Worm (Caenorhabditis elegans) whole organism, L4 larva: Measurements from ENCODE around the gene ZC155.2.
A peak's percentile ranks its signal among the peaks of the same experiment; 100 is the strongest.

ENCODE experiments used
- F26F4.8 ChIP-seq: fragments of 200-800 bp; sonication (Bioruptor generic); conservative IDR thresholded peaks from 2 replicates; pipeline ENCODE4 v1.3.6; 2022; ENCODE audit warnings: missing genetic modification characterization, missing compliant biosample characterization
- F37D6.2 ChIP-seq: sonication (generic microtip); optimal IDR thresholded peaks from 2 replicates; lab custom pipeline; 2016; ENCODE audit warnings: mild to moderate bottlenecking, missing genetic modification characterization, missing compliant biosample characterization
- F44E2.7 ChIP-seq: fragments of 200-800 bp; sonication (Bioruptor generic); IDR thresholded peaks from 2 replicates; pipeline ENCODE4 v2.1.2; 2022; ENCODE audit warnings: missing genetic modification characterization, missing compliant biosample characterization
- R02D3.7 ChIP-seq: fragments of 150-350 bp; sonication (generic microtip); optimal IDR thresholded peaks from 3 replicates; lab custom pipeline; 2014; ENCODE audit warnings: missing biosample characterization, missing genetic modification characterization
- T20F7.1 ChIP-seq: fragments of 200-800 bp; sonication (Bioruptor generic); optimal IDR thresholded peaks from 2 replicates; lab custom pipeline; 2018; ENCODE audit warnings: mild to moderate bottlenecking, missing genetic modification characterization, missing compliant biosample characterization
- Y105C5A.15 ChIP-seq: fragments of 200-800 bp; sonication (Bioruptor generic); IDR thresholded peaks from 2 replicates; pipeline ENCODE4 v1.3.6; 2022; ENCODE audit warnings: missing genetic modification characterization, missing compliant biosample characterization
- aly-2 ChIP-seq: sonication (generic microtip); optimal IDR thresholded peaks from 2 replicates; lab custom pipeline; 2018; ENCODE audit warnings: missing biosample characterization, missing genetic modification characterization
- ama-1 ChIP-seq: fragments of 150-350 bp; optimal IDR thresholded peaks from 2 replicates; lab custom pipeline; 2014; ENCODE audit warnings: inconsistent platforms, mixed read lengths
- arid-1 ChIP-seq: fragments of 200-800 bp; sonication (Bioruptor generic); conservative IDR thresholded peaks from 2 replicates; pipeline ENCODE4 v1.3.6; 2022; ENCODE audit warnings: missing genetic modification reagents, missing genetic modification characterization, missing compliant biosample characterization
- ceh-20 ChIP-seq: fragments of 200-800 bp; sonication (Bioruptor generic); IDR thresholded peaks from 2 replicates; pipeline ENCODE4 v1.3.6; 2022; ENCODE audit warnings: missing genetic modification reagents, missing genetic modification characterization, missing compliant biosample characterization
- ceh-32 ChIP-seq: sonication (generic microtip); optimal IDR thresholded peaks from 2 replicates; lab custom pipeline; 2016; ENCODE audit warnings: mild to moderate bottlenecking, missing genetic modification characterization, missing compliant biosample characterization; ENCODE audit not compliant: poor library complexity
- ceh-44 ChIP-seq: fragments of 200-800 bp; sonication (Bioruptor generic); IDR thresholded peaks from 2 replicates; pipeline ENCODE4 v1.3.6; 2022; ENCODE audit warnings: missing genetic modification reagents, missing genetic modification characterization, missing compliant biosample characterization
- ceh-62 ChIP-seq: sonication (generic microtip); optimal IDR thresholded peaks from 2 replicates; lab custom pipeline; 2017; ENCODE audit warnings: missing biosample characterization, missing genetic modification characterization
- ceh-82 ChIP-seq: sonication (generic microtip); optimal IDR thresholded peaks from 2 replicates; lab custom pipeline; 2017; ENCODE audit warnings: missing biosample characterization, missing genetic modification characterization
- ces-1 ChIP-seq: fragments of 150-350 bp; sonication (generic microtip); optimal IDR thresholded peaks from 4 replicates; lab custom pipeline; 2014; ENCODE audit warnings: missing biosample characterization, missing genetic modification reagents, missing genetic modification characterization
- ctbp-1 ChIP-seq: fragments of 200-800 bp; sonication (Bioruptor generic); IDR thresholded peaks from 2 replicates; pipeline ENCODE4 v1.3.6; 2022; ENCODE audit warnings: missing genetic modification reagents, missing genetic modification characterization, missing compliant biosample characterization
- daf-12 ChIP-seq: fragments of 150-350 bp; optimal IDR thresholded peaks from 2 replicates; lab custom pipeline; 2014; ENCODE audit warnings: missing biosample characterization, missing genetic modification reagents, missing genetic modification characterization
- dmd-6 ChIP-seq: fragments of 200-800 bp; sonication (Bioruptor generic); IDR thresholded peaks from 2 replicates; pipeline ENCODE4 v1.3.6; 2022; ENCODE audit warnings: missing genetic modification reagents, missing genetic modification characterization, missing compliant biosample characterization
- dmd-9 ChIP-seq: fragments of 200-800 bp; sonication (Bioruptor generic); IDR thresholded peaks from 2 replicates; pipeline ENCODE4 v1.3.6; 2022; ENCODE audit warnings: missing genetic modification reagents, missing genetic modification characterization, missing compliant biosample characterization
- duxl-1 ChIP-seq: sonication (generic microtip); optimal IDR thresholded peaks from 2 replicates; lab custom pipeline; 2016; ENCODE audit warnings: mild to moderate bottlenecking, missing genetic modification characterization, moderate library complexity, missing compliant biosample characterization; ENCODE audit not compliant: poor library complexity
- egl-43 ChIP-seq: fragments of 200-800 bp; sonication (Bioruptor generic); IDR thresholded peaks from 2 replicates; pipeline ENCODE4 v1.3.6; 2022; ENCODE audit warnings: missing genetic modification reagents, missing genetic modification characterization, missing compliant biosample characterization
- hif-1 ChIP-seq, 2 experiments: sonication (generic microtip); optimal IDR thresholded peaks; 2 replicates each; lab custom pipeline; 2016 to 2017; ENCODE audit warnings: missing compliant biosample characterization in 2 of 2, missing genetic modification characterization in 2 of 2, missing genetic modification reagents in 2 of 2, missing genotype in 2 of 2, mild to moderate bottlenecking in 1 of 2
- hlh-11 ChIP-seq: fragments of 200-800 bp; sonication (Bioruptor generic); optimal IDR thresholded peaks from 2 replicates; lab custom pipeline; 2018; ENCODE audit warnings: mild to moderate bottlenecking, missing genetic modification characterization, missing compliant biosample characterization
- hmg-1.1 ChIP-seq: fragments of 200-800 bp; sonication (Bioruptor generic); IDR thresholded peaks from 2 replicates; pipeline ENCODE4 v1.3.6; 2022; ENCODE audit warnings: missing genetic modification reagents, missing genetic modification characterization, missing compliant biosample characterization
- jun-1 ChIP-seq: fragments of 150-350 bp; optimal IDR thresholded peaks from 2 replicates; lab custom pipeline; 2014; ENCODE audit warnings: missing biosample characterization, missing genetic modification reagents, missing genetic modification characterization
- lin-13 ChIP-seq: fragments of 150-350 bp; optimal IDR thresholded peaks from 2 replicates; lab custom pipeline; 2014; ENCODE audit warnings: missing biosample characterization, missing genetic modification reagents, missing genetic modification characterization
- lin-15B ChIP-seq: fragments of 150-350 bp; sonication (generic microtip); optimal IDR thresholded peaks from 3 replicates; lab custom pipeline; 2014; ENCODE audit warnings: missing biosample characterization, missing genetic modification characterization
- lin-38 ChIP-seq: fragments of 200-800 bp; sonication (Bioruptor generic); IDR thresholded peaks from 2 replicates; pipeline ENCODE4 v1.3.6; 2022; ENCODE audit warnings: missing genetic modification reagents, missing genetic modification characterization, missing compliant biosample characterization
- lin-39 ChIP-seq: fragments of 150-350 bp; optimal IDR thresholded peaks from 2 replicates; lab custom pipeline; 2014; ENCODE audit warnings: missing biosample characterization, missing genetic modification reagents, missing genetic modification characterization
- lsy-2 ChIP-seq, 2 experiments: fragments of 150-350 bp in 1 of 2; sonication (generic microtip) in 1 of 2; optimal IDR thresholded peaks; 2 replicates each; lab custom pipeline; 2014 to 2017; ENCODE audit warnings: missing biosample characterization in 2 of 2, missing genetic modification characterization in 2 of 2
- madf-9 ChIP-seq: fragments of 200-800 bp; sonication (Bioruptor generic); conservative IDR thresholded peaks from 2 replicates; pipeline ENCODE4 v1.3.6; 2022; ENCODE audit warnings: missing genetic modification reagents, missing genetic modification characterization, missing compliant biosample characterization
- mdl-1 ChIP-seq, 2 experiments: fragments of 150-350 bp in 1 of 2; sonication (generic microtip) in 1 of 2; optimal IDR thresholded peaks; 2 replicates each; lab custom pipeline; 2014 to 2017; ENCODE audit warnings: missing biosample characterization in 2 of 2, missing genetic modification characterization in 2 of 2
- mes-2 ChIP-seq: sonication (generic microtip); optimal IDR thresholded peaks from 2 replicates; lab custom pipeline; 2016; ENCODE audit warnings: missing genotype, mild to moderate bottlenecking, missing genetic modification characterization, missing compliant biosample characterization; ENCODE audit not compliant: poor library complexity, severe bottlenecking
- mxl-2 ChIP-seq: fragments of 200-800 bp; sonication (Bioruptor generic); conservative IDR thresholded peaks from 2 replicates; pipeline ENCODE4 v1.3.6; 2022; ENCODE audit warnings: missing genetic modification reagents, missing genetic modification characterization, missing compliant biosample characterization
- mxl-3 ChIP-seq: fragments of 200-800 bp; sonication (Bioruptor generic); optimal IDR thresholded peaks from 2 replicates; lab custom pipeline; 2018; ENCODE audit warnings: mild to moderate bottlenecking, missing genetic modification characterization, missing compliant biosample characterization
- nhr-11 ChIP-seq: fragments of 150-350 bp; optimal IDR thresholded peaks from 2 replicates; lab custom pipeline; 2014; ENCODE audit warnings: missing biosample characterization, missing genetic modification characterization
- nhr-237 ChIP-seq: sonication (generic microtip); optimal IDR thresholded peaks from 2 replicates; lab custom pipeline; 2017; ENCODE audit warnings: missing biosample characterization, missing genetic modification characterization
- nhr-42 ChIP-seq: fragments of 200-800 bp; sonication (Bioruptor generic); IDR thresholded peaks from 2 replicates; pipeline ENCODE4 v1.3.6; 2022; ENCODE audit warnings: missing genetic modification characterization, missing compliant biosample characterization
- nhr-6 ChIP-seq: fragments of 150-350 bp; optimal IDR thresholded peaks from 2 replicates; lab custom pipeline; 2014; ENCODE audit warnings: missing biosample characterization, missing genetic modification characterization
- nhr-76 ChIP-seq: fragments of 150-350 bp; optimal IDR thresholded peaks from 2 replicates; lab custom pipeline; 2014; ENCODE audit warnings: missing biosample characterization, missing genetic modification characterization
- nhr-77 ChIP-seq: fragments of 150-350 bp; optimal IDR thresholded peaks from 2 replicates; lab custom pipeline; 2014; ENCODE audit warnings: missing biosample characterization, missing genetic modification characterization
- pha-4 ChIP-seq, 2 experiments: fragments of 150-350 bp in 1 of 2; fragments of 200-800 bp in 1 of 2; sonication (Bioruptor generic) in 1 of 2; IDR thresholded peaks in 1 of 2; optimal IDR thresholded peaks in 1 of 2; 2 replicates each; pipeline versions ENCODE4 v1.3.6 to Lab custom; 2014 to 2022; ENCODE audit warnings: missing genetic modification characterization in 2 of 2, missing genetic modification reagents in 2 of 2, missing biosample characterization in 1 of 2, missing compliant biosample characterization in 1 of 2
- php-3 ChIP-seq: fragments of 200-800 bp; sonication (Bioruptor generic); IDR thresholded peaks from 2 replicates; pipeline ENCODE4 v1.3.6; 2022; ENCODE audit warnings: missing genetic modification reagents, missing genetic modification characterization, missing compliant biosample characterization
- pqm-1 ChIP-seq: sonication (generic microtip); optimal IDR thresholded peaks from 2 replicates; lab custom pipeline; 2017; ENCODE audit warnings: missing biosample characterization, missing genetic modification characterization
- set-16 ChIP-seq: fragments of 200-800 bp; sonication (Bioruptor generic); IDR thresholded peaks from 2 replicates; pipeline ENCODE4 v1.3.6; 2022; ENCODE audit warnings: missing genetic modification reagents, missing genetic modification characterization, missing compliant biosample characterization
- skn-1 ChIP-seq: fragments of 150-350 bp; optimal IDR thresholded peaks from 2 replicates; lab custom pipeline; 2014; ENCODE audit warnings: missing biosample characterization, missing genetic modification characterization
- snpc-4 ChIP-seq: fragments of 150-350 bp; optimal IDR thresholded peaks from 2 replicates; lab custom pipeline; 2014; ENCODE audit warnings: missing biosample characterization, missing genetic modification characterization
- spr-1 ChIP-seq: sonication (generic microtip); optimal IDR thresholded peaks from 2 replicates; lab custom pipeline; 2016; ENCODE audit warnings: mild to moderate bottlenecking, missing genetic modification characterization, missing compliant biosample characterization
- tra-1 ChIP-seq: fragments of 200-800 bp; sonication (Bioruptor generic); IDR thresholded peaks from 2 replicates; pipeline ENCODE4 v1.3.6; 2022; ENCODE audit warnings: missing genetic modification reagents, missing genetic modification characterization, missing compliant biosample characterization
- unc-130 ChIP-seq: sonication (generic microtip); optimal IDR thresholded peaks from 2 replicates; lab custom pipeline; 2016; ENCODE audit warnings: missing genetic modification reagents, missing genetic modification characterization, missing compliant biosample characterization
- zag-1 ChIP-seq: fragments of 150-350 bp; optimal IDR thresholded peaks from 2 replicates; lab custom pipeline; 2014; ENCODE audit warnings: missing biosample characterization, missing genetic modification characterization
- ztf-7 ChIP-seq: fragments of 150-350 bp; optimal IDR thresholded peaks from 2 replicates; lab custom pipeline; 2014; ENCODE audit warnings: missing biosample characterization, missing genetic modification characterization

The ZC155.2 gene

DNA sequence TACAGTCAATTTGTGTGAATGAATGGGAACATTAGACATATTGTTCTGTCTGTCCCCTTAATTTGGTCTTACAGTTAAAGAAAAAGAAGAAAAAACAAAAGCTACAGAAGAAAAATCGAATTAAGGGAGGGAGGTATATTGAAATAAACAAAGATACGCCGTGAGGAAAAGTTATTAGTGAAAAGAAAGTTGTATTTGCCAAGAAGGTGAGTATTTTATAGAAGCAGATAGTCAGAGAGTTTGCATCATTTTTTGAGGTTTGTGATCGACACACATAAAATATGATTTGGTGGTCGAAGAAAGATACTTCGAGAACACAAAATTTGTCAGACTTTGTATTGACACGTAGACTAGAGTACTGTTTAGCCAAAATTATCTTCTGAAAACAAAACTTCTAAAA, 18.4 kb upstream of the ZC155.2 start:
- TF ChIP-seq F37D6.2 (tag; lab: Kevin White, UChicago) (no peak), daf-12 (tag; lab: Kevin White, UChicago) (no peak), hif-1 (tag; optimal IDR thresholded peaks at IDR 0.05; lab: Kevin White, UChicago) (peak in 1 of 2 experiments; percentile 44), ces-1 (no peak), mxl-2 (GFP tag; lab: Robert Waterston, UW) (no peak), egl-43 (no peak), unc-130 (no peak), lin-15B (no peak), duxl-1 (tag; lab: Kevin White, UChicago) (no peak), jun-1 (no peak), dmd-9 (GFP tag; lab: Robert Waterston, UW) (no peak), nhr-237 (no peak), snpc-4 (no peak), arid-1 (no peak), dmd-6 (GFP tag; lab: Robert Waterston, UW) (peak; percentile 34; the same call in 1 of the 2 replicates), zag-1 (no peak), ama-1 (lab: Kevin White, UChicago) (no peak), F44E2.7 (no peak), nhr-11 (no peak), F26F4.8 (GFP tag; lab: Robert Waterston, UW) (no peak), set-16 (no peak), mxl-3 (no peak), ceh-62 (tag; lab: Kevin White, UChicago) (no peak), nhr-77 (tag; lab: Kevin White, UChicago) (peak; percentile 71), aly-2 (tag; lab: Kevin White, UChicago) (no peak), nhr-42 (GFP tag; lab: Robert Waterston, UW) (no peak), lsy-2 (tag; optimal IDR thresholded peaks at IDR 0.05; lab: Kevin White, UChicago) (peak in 1 of 2 experiments; percentile 28), spr-1 (tag; lab: Kevin White, UChicago) (no peak), hmg-1.1 (GFP tag; lab: Robert Waterston, UW) (no peak), R02D3.7 (tag; lab: Kevin White, UChicago) (no peak), skn-1 (tag; lab: Kevin White, UChicago) (no peak), madf-9 (GFP tag; lab: Robert Waterston, UW) (no peak), ceh-32 (no peak), ceh-44 (GFP tag; lab: Robert Waterston, UW) (no peak), pqm-1 (peak; percentile 75), nhr-6 (tag; lab: Kevin White, UChicago) (no peak), lin-13 (no peak), tra-1 (GFP tag; lab: Robert Waterston, UW) (no peak), lin-38 (GFP tag; lab: Robert Waterston, UW) (no peak), ztf-7 (tag; lab: Kevin White, UChicago) (peak; percentile 4), ceh-82 (tag; lab: Kevin White, UChicago) (no peak), mes-2 (no peak), lin-39 (no peak), hlh-11 (tag; lab: Kevin White, UChicago) (no peak), nhr-76 (tag; lab: Kevin White, UChicago) (no peak), ceh-20 (no peak), php-3 (GFP tag; lab: Robert Waterston, UW) (no peak), T20F7.1 (GFP tag; lab: Kevin White, UChicago) (peak; percentile 19), ctbp-1 (no peak), mdl-1 (tag; optimal IDR thresholded peaks at IDR 0.05; lab: Kevin White, UChicago) (no peak), pha-4 (GFP tag; IDR thresholded peaks at IDR 0.05; lab: Robert Waterston, UW) (no peak), pha-4 (tag; optimal IDR thresholded peaks at IDR 0.05; lab: Kevin White, UChicago) (no peak), Y105C5A.15 (no peak)
